Fruit fly (Drosophila melanogaster) whole organism, embryonic: Measurements from ENCODE around the gene mtsh.

Source experiments
- CG18764 ChIP-seq: fragments of 200-800 bp; sonication (Bioruptor generic); optimal IDR thresholded peaks from 3 replicates; lab custom pipeline; 2016; ENCODE audit warnings: missing biosample characterization, missing genetic modification characterization
- CG4707 ChIP-seq: fragments of 200-800 bp; sonication (Bioruptor generic); optimal IDR thresholded peaks from 2 replicates; lab custom pipeline; 2018; ENCODE audit warnings: missing biosample characterization, mild to moderate bottlenecking, missing genetic modification characterization, moderate library complexity
- Nf-YC ChIP-seq: fragments of 200-800 bp; optimal IDR thresholded peaks from 3 replicates; lab custom pipeline; 2019; ENCODE audit warnings: missing biosample characterization, mild to moderate bottlenecking, missing genetic modification characterization, moderate library complexity
- dimm ChIP-seq: fragments of 200-800 bp; sonication (Bioruptor generic); IDR thresholded peaks from 2 replicates; pipeline ENCODE4 v1.3.6; 2022; ENCODE audit warnings: missing biosample characterization, missing genetic modification characterization
- fd96Cb ChIP-seq: fragments of 200-800 bp; sonication (Bioruptor generic); optimal IDR thresholded peaks from 2 replicates; lab custom pipeline; 2018; ENCODE audit warnings: missing biosample characterization, mild to moderate bottlenecking, missing genetic modification characterization, moderate library complexity
- p53 ChIP-seq: fragments of 200-800 bp; sonication (Bioruptor generic); optimal IDR thresholded peaks from 2 replicates; lab custom pipeline; 2016; ENCODE audit warnings: missing biosample characterization, missing genetic modification characterization

DNA sequence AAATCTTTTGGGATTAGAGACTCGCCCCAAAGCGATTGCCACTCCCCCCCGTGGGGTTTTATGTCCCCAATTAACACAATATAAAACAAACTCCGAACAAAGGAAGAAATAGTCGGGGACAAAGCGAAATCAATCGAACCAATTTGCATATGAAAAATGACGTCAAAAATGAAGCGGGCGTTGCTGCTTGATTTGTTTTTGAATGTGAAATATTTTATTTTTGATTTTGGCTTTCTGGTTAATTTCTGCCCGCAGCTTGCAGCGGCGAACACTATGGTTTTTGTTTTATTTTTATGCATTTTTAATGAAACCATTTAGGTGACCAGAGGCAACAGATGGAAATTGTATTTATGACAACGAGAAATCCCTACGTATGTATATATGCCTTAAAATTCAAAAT, 51.0 kb downstream of the mtsh start:
- no peak for TF ChIP-seq Nf-YC (tag; lab: Kevin White, UChicago)
- TF ChIP-seq CG4707 (GFP tag; lab: Kevin White, UChicago) = no peak
- TF ChIP-seq CG18764 (GFP tag; lab: Kevin White, UChicago) = no peak
- no peak for TF ChIP-seq p53 (GFP tag; lab: Kevin White, UChicago)
- no peak for TF ChIP-seq dimm (GFP tag; lab: Robert Waterston, UW)
- TF ChIP-seq fd96Cb (tag; lab: Kevin White, UChicago) = no peak
